Fruit fly (Drosophila melanogaster) whole organism, embryonic: ENCODE results near the gene CG17777.

ENCODE experiments used
- CG11247 ChIP-seq: fragments of 200-800 bp; sonication (Bioruptor generic); IDR thresholded peaks from 2 replicates; pipeline ENCODE4 v1.3.6; 2022; ENCODE audit warnings: missing biosample characterization, missing genetic modification characterization
- CG12219 ChIP-seq: fragments of 200-800 bp; sonication (Bioruptor generic); optimal IDR thresholded peaks from 3 replicates; lab custom pipeline; 2018; ENCODE audit warnings: missing biosample characterization, mild to moderate bottlenecking, missing genetic modification characterization
- CG12942 ChIP-seq: fragments of 200-800 bp; sonication (Bioruptor generic); optimal IDR thresholded peaks from 3 replicates; lab custom pipeline; 2016; ENCODE audit warnings: missing biosample characterization, missing genetic modification characterization
- CG13287 ChIP-seq: fragments of 200-800 bp; sonication (Bioruptor generic); IDR thresholded peaks from 2 replicates; pipeline ENCODE4 v1.3.6; 2022; ENCODE audit warnings: missing biosample characterization, missing genetic modification characterization; ENCODE audit not compliant: partially characterized antibody
- CG14710 ChIP-seq: fragments of 200-800 bp; sonication (Bioruptor generic); optimal IDR thresholded peaks from 3 replicates; lab custom pipeline; 2019; ENCODE audit warnings: missing biosample characterization, mild to moderate bottlenecking, missing genetic modification characterization, moderate library complexity
- CG15073 ChIP-seq: fragments of 200-800 bp; sonication (Bioruptor generic); optimal IDR thresholded peaks from 2 replicates; lab custom pipeline; 2016; ENCODE audit warnings: missing biosample characterization, missing genetic modification characterization
- CG1647 ChIP-seq: fragments of 200-800 bp; sonication (Bioruptor generic); optimal IDR thresholded peaks from 3 replicates; lab custom pipeline; 2016; ENCODE audit warnings: missing biosample characterization, missing genetic modification characterization
- CG17361 ChIP-seq: fragments of 200-800 bp; sonication (Bioruptor generic); IDR thresholded peaks from 3 replicates; pipeline ENCODE4 v1.3.6; 2022; ENCODE audit warnings: missing biosample characterization, missing genetic modification characterization
- CG18764 ChIP-seq: fragments of 200-800 bp; sonication (Bioruptor generic); optimal IDR thresholded peaks from 3 replicates; lab custom pipeline; 2016; ENCODE audit warnings: missing biosample characterization, missing genetic modification characterization
- CG2202 ChIP-seq: fragments of 200-800 bp; sonication (Bioruptor generic); optimal IDR thresholded peaks from 2 replicates; lab custom pipeline; 2018; ENCODE audit warnings: missing biosample characterization, mild to moderate bottlenecking, missing genetic modification characterization
- CG3163 ChIP-seq: fragments of 200-800 bp; sonication (Bioruptor generic); optimal IDR thresholded peaks from 3 replicates; lab custom pipeline; 2016; ENCODE audit warnings: missing biosample characterization, missing genetic modification characterization
- CG33557 ChIP-seq: fragments of 200-800 bp; sonication (Bioruptor generic); optimal IDR thresholded peaks from 2 replicates; lab custom pipeline; 2019; ENCODE audit warnings: missing biosample characterization, mild to moderate bottlenecking, missing genetic modification characterization, moderate library complexity
- CG34224 ChIP-seq: fragments of 200-800 bp; sonication (Bioruptor generic); IDR thresholded peaks from 3 replicates; pipeline ENCODE4 v1.3.6; 2022; ENCODE audit warnings: missing biosample characterization, missing genetic modification characterization; ENCODE audit not compliant: partially characterized antibody
- CG3995 ChIP-seq: fragments of 200-800 bp; sonication (Bioruptor generic); optimal IDR thresholded peaks from 3 replicates; lab custom pipeline; 2016; ENCODE audit warnings: missing biosample characterization, missing genetic modification characterization
- CG4404 ChIP-seq: fragments of 200-800 bp; sonication (Bioruptor generic); IDR thresholded peaks from 2 replicates; pipeline ENCODE4 v1.3.6; 2022; ENCODE audit warnings: missing biosample characterization, missing genetic modification characterization
- CG7987 ChIP-seq: fragments of 200-800 bp; sonication (Bioruptor generic); optimal IDR thresholded peaks from 2 replicates; lab custom pipeline; 2018; ENCODE audit warnings: missing biosample characterization, mild to moderate bottlenecking, missing genetic modification characterization, moderate library complexity
- CG8765 ChIP-seq: fragments of 200-800 bp; sonication (Bioruptor generic); IDR thresholded peaks from 2 replicates; pipeline ENCODE4 v1.3.6; 2022; ENCODE audit warnings: missing biosample characterization, missing genetic modification characterization
- CG8924 ChIP-seq: fragments of 200-800 bp; optimal IDR thresholded peaks from 3 replicates; lab custom pipeline; 2019; ENCODE audit warnings: missing biosample characterization, mild to moderate bottlenecking, missing genetic modification characterization, moderate library complexity
- CG8944 ChIP-seq: fragments of 200-800 bp; sonication (Bioruptor generic); optimal IDR thresholded peaks from 3 replicates; lab custom pipeline; 2016; ENCODE audit warnings: missing biosample characterization, missing genetic modification characterization
- Fer1 ChIP-seq: fragments of 200-800 bp; sonication (Bioruptor generic); optimal IDR thresholded peaks from 2 replicates; lab custom pipeline; 2017; ENCODE audit warnings: missing biosample characterization, mild to moderate bottlenecking, missing genetic modification characterization
- Hmr ChIP-seq: fragments of 200-800 bp; sonication (Bioruptor generic); optimal IDR thresholded peaks from 3 replicates; lab custom pipeline; 2017; ENCODE audit warnings: mild to moderate bottlenecking, missing biosample characterization, missing genetic modification reagents, missing genetic modification characterization
- Hr39 ChIP-seq: fragments of >200 bp; optimal IDR thresholded peaks from 2 replicates; lab custom pipeline; 2017
- Jarid2 ChIP-seq: fragments of 200-800 bp; sonication (Bioruptor generic); optimal IDR thresholded peaks from 3 replicates; lab custom pipeline; 2017; ENCODE audit warnings: mild to moderate bottlenecking, missing biosample characterization, missing genetic modification reagents, missing genetic modification characterization
- Nf-YB ChIP-seq: fragments of 200-800 bp; sonication (Bioruptor generic); optimal IDR thresholded peaks from 3 replicates; lab custom pipeline; 2019; ENCODE audit warnings: missing biosample characterization, mild to moderate bottlenecking, missing genetic modification characterization, moderate library complexity
- Poxn ChIP-seq: fragments of 200-800 bp; sonication (Bioruptor generic); IDR thresholded peaks from 2 replicates; pipeline ENCODE4 v1.3.6; 2022; ENCODE audit warnings: missing biosample characterization, missing genetic modification characterization
- Rx ChIP-seq: fragments of 200-800 bp; sonication (Bioruptor generic); IDR thresholded peaks from 2 replicates; pipeline ENCODE4 v1.3.6; 2022; ENCODE audit warnings: missing biosample characterization, missing genetic modification characterization
- Scr ChIP-seq: fragments of 200-800 bp; sonication (Bioruptor generic); IDR thresholded peaks from 2 replicates; pipeline ENCODE4 v1.3.6; 2022; ENCODE audit warnings: missing biosample characterization, missing genetic modification characterization; ENCODE audit not compliant: partially characterized antibody
- Sry-δ ChIP-seq: fragments of 200-800 bp; sonication (Bioruptor generic); optimal IDR thresholded peaks from 2 replicates; lab custom pipeline; 2016; ENCODE audit warnings: missing biosample characterization, missing genetic modification characterization
- TFAM ChIP-seq: fragments of 200-800 bp; sonication (Bioruptor generic); optimal IDR thresholded peaks from 2 replicates; lab custom pipeline; 2017; ENCODE audit warnings: missing biosample characterization, missing genetic modification characterization, inconsistent platforms
- ac ChIP-seq: fragments of 200-800 bp; sonication (Bioruptor generic); optimal IDR thresholded peaks from 3 replicates; lab custom pipeline; 2017; ENCODE audit warnings: missing biosample characterization, mild to moderate bottlenecking, missing genetic modification characterization
- bbx ChIP-seq: fragments of 200-800 bp; sonication (Bioruptor generic); IDR thresholded peaks from 2 replicates; pipeline ENCODE4 v1.3.6; 2022; ENCODE audit warnings: missing biosample characterization, missing genetic modification characterization; ENCODE audit not compliant: partially characterized antibody
- br ChIP-seq: fragments of >200 bp; optimal IDR thresholded peaks from 2 replicates; lab custom pipeline; 2017
- btn ChIP-seq: fragments of 200-800 bp; sonication (Bioruptor generic); optimal IDR thresholded peaks from 2 replicates; lab custom pipeline; 2016; ENCODE audit warnings: missing biosample characterization, missing genetic modification characterization
- danr ChIP-seq: fragments of 200-800 bp; sonication (Bioruptor generic); IDR thresholded peaks from 2 replicates; pipeline ENCODE4 v1.3.6; 2022; ENCODE audit warnings: missing biosample characterization, missing genetic modification characterization
- disco-r ChIP-seq: fragments of 200-800 bp; sonication (Bioruptor generic); optimal IDR thresholded peaks from 2 replicates; lab custom pipeline; 2016; ENCODE audit warnings: missing biosample characterization, missing genetic modification characterization
- dysf ChIP-seq: fragments of 200-800 bp; sonication (Bioruptor generic); IDR thresholded peaks from 3 replicates; pipeline ENCODE4 v1.3.6; 2022; ENCODE audit warnings: missing biosample characterization, missing genetic modification characterization
- gt ChIP-seq: fragments of 200-800 bp; sonication (Bioruptor generic); IDR thresholded peaks from 2 replicates; pipeline ENCODE4 v1.3.6; 2022; ENCODE audit warnings: missing biosample characterization, missing genetic modification characterization
- h ChIP-seq: fragments of >200 bp; optimal IDR thresholded peaks from 2 replicates; lab custom pipeline; 2017
- hbn ChIP-seq: fragments of 200-800 bp; sonication (Bioruptor generic); IDR thresholded peaks from 2 replicates; pipeline ENCODE4 v1.3.6; 2022; ENCODE audit warnings: missing biosample characterization, missing genetic modification characterization; ENCODE audit not compliant: partially characterized antibody
- hth ChIP-seq: fragments of >200 bp; optimal IDR thresholded peaks from 2 replicates; lab custom pipeline; 2017; ENCODE audit warnings: inconsistent platforms
- inv ChIP-seq: fragments of 200-800 bp; sonication (Bioruptor generic); IDR thresholded peaks from 2 replicates; pipeline ENCODE4 v1.3.6; 2022; ENCODE audit warnings: missing biosample characterization, missing genetic modification characterization; ENCODE audit not compliant: partially characterized antibody
- lab ChIP-seq: fragments of 200-800 bp; sonication (Bioruptor generic); optimal IDR thresholded peaks from 3 replicates; lab custom pipeline; 2017; ENCODE audit warnings: missing biosample characterization, missing genetic modification characterization, mild to moderate bottlenecking, moderate library complexity, missing genetic modification reagents
- lbe ChIP-seq: fragments of 200-800 bp; sonication (Bioruptor generic); optimal IDR thresholded peaks from 2 replicates; lab custom pipeline; 2016; ENCODE audit warnings: missing biosample characterization, mild to moderate bottlenecking, missing genetic modification characterization
- lov ChIP-seq, 2 experiments: fragments of 200-800 bp in 1 of 2; fragments of >200 bp in 1 of 2; sonication (Bioruptor generic) in 1 of 2; IDR thresholded peaks in 1 of 2; optimal IDR thresholded peaks in 1 of 2; 2 replicates in 1 of 2; 3 replicates in 1 of 2; pipeline versions ENCODE4 v1.3.6 to Lab custom; 2017 to 2022; ENCODE audit warnings: missing biosample characterization in 1 of 2, missing genetic modification characterization in 1 of 2
- pan ChIP-seq, 4 experiments: fragments of >200 bp in 3 of 4; fragments of 200-800 bp in 1 of 4; sonication (Bioruptor generic) in 1 of 4; optimal IDR thresholded peaks in 3 of 4; IDR thresholded peaks in 1 of 4; 2 replicates each; pipeline versions ENCODE4 v1.3.6 to Lab custom; 2017 to 2022; ENCODE audit warnings: missing biosample characterization in 2 of 4, missing genetic modification characterization in 2 of 4, mixed read lengths in 1 of 4
- phol ChIP-seq: fragments of 200-800 bp; sonication (Bioruptor generic); optimal IDR thresholded peaks from 3 replicates; lab custom pipeline; 2018; ENCODE audit warnings: missing biosample characterization, mild to moderate bottlenecking, missing genetic modification characterization, moderate library complexity
- sens-2 ChIP-seq: fragments of 200-800 bp; sonication (Bioruptor generic); IDR thresholded peaks from 2 replicates; pipeline ENCODE4 v1.3.6; 2022; ENCODE audit warnings: missing biosample characterization, missing genetic modification characterization
- sob ChIP-seq: fragments of 200-800 bp; sonication (Bioruptor generic); IDR thresholded peaks from 2 replicates; pipeline ENCODE4 v1.3.6; 2022; ENCODE audit warnings: missing biosample characterization, missing genetic modification characterization
- sqz ChIP-seq: fragments of 200-800 bp; sonication (Bioruptor generic); optimal IDR thresholded peaks from 3 replicates; lab custom pipeline; 2018; ENCODE audit warnings: missing biosample characterization, mild to moderate bottlenecking, missing genetic modification characterization
- sr ChIP-seq: fragments of 200-800 bp; sonication (Bioruptor generic); IDR thresholded peaks from 3 replicates; pipeline ENCODE4 v1.3.6; 2022; ENCODE audit warnings: missing biosample characterization, missing genetic modification characterization
- sug ChIP-seq: fragments of 200-800 bp; optimal IDR thresholded peaks from 2 replicates; lab custom pipeline; 2019; ENCODE audit warnings: missing biosample characterization, mild to moderate bottlenecking, missing genetic modification characterization, moderate library complexity
- zf30C ChIP-seq: fragments of 200-800 bp; sonication (Bioruptor generic); optimal IDR thresholded peaks from 3 replicates; lab custom pipeline; 2018; ENCODE audit warnings: missing biosample characterization, mild to moderate bottlenecking, missing genetic modification characterization

The CG17777 gene

dm6 chrX:2145114-2145513 lies 41.5 kb upstream of the CG17777 start, which contains the start of gene Pgd (continued):
- no peak for TF ChIP-seq Nf-YB (GFP tag; lab: Kevin White, UChicago)
- no peak for TF ChIP-seq lab (GFP tag; lab: Kevin White, UChicago)
- no peak for TF ChIP-seq sens-2 (GFP tag; lab: Robert Waterston, UW)
- no peak for TF ChIP-seq CG1647
- TF ChIP-seq bbx (GFP tag; lab: Robert Waterston, UW) = peak; percentile 73
- TF ChIP-seq btn = no peak
- no peak for TF ChIP-seq h (lab: Kevin White, UChicago)
- TF ChIP-seq CG34224 (GFP tag; lab: Robert Waterston, UW) = peak; percentile 50; the same call in 2 of the 3 replicates
- no peak for TF ChIP-seq Poxn (GFP tag; lab: Robert Waterston, UW)
- TF ChIP-seq CG8944 (GFP tag; lab: Kevin White, UChicago) = no peak
- TF ChIP-seq Hr39 (lab: Kevin White, UChicago) = no peak
- peak; percentile 64 for TF ChIP-seq hbn (GFP tag; lab: Robert Waterston, UW)
- TF ChIP-seq CG18764 (GFP tag; lab: Kevin White, UChicago) = no peak
- TF ChIP-seq sr (GFP tag; lab: Robert Waterston, UW) = no peak
- peak; percentile 59 for TF ChIP-seq Sry-δ (GFP tag; lab: Kevin White, UChicago)
- no peak for TF ChIP-seq CG8924 (tag; lab: Kevin White, UChicago)
- TF ChIP-seq CG15073 (GFP tag; lab: Kevin White, UChicago) = no peak
- TF ChIP-seq Rx = no peak
- TF ChIP-seq CG11247 (GFP tag; lab: Robert Waterston, UW) = no peak
- TF ChIP-seq hth (lab: Kevin White, UChicago) = no peak
- no peak for TF ChIP-seq sob (GFP tag; lab: Robert Waterston, UW)
- TF ChIP-seq Scr = peak; percentile 44
- TF ChIP-seq CG14710 (tag; lab: Kevin White, UChicago) = no peak
- TF ChIP-seq danr (GFP tag; lab: Robert Waterston, UW) = no peak
- no peak for TF ChIP-seq CG12942
- no peak for TF ChIP-seq TFAM (GFP tag; lab: Kevin White, UChicago)
- TF ChIP-seq CG3995 (GFP tag; lab: Kevin White, UChicago) = no peak
- TF ChIP-seq CG17361 (GFP tag; lab: Robert Waterston, UW) = no peak
- TF ChIP-seq sug (tag; lab: Kevin White, UChicago) = no peak
- peak; percentile 23 for TF ChIP-seq Hmr (GFP tag; lab: Kevin White, UChicago)
- TF ChIP-seq disco-r (GFP tag; lab: Kevin White, UChicago) = no peak
- TF ChIP-seq lbe (GFP tag; lab: Kevin White, UChicago) = no peak
- TF ChIP-seq gt (GFP tag; lab: Robert Waterston, UW) = no peak
- TF ChIP-seq inv (GFP tag; lab: Robert Waterston, UW) = peak; percentile 34; the same call in 1 of the 2 replicates
- no peak for TF ChIP-seq sqz (GFP tag; lab: Kevin White, UChicago)
- TF ChIP-seq zf30C (GFP tag; lab: Kevin White, UChicago) = no peak
- TF ChIP-seq CG7987 (GFP tag; lab: Kevin White, UChicago) = no peak
- no peak for TF ChIP-seq CG3163 (GFP tag; lab: Kevin White, UChicago)
- TF ChIP-seq CG12219 (GFP tag; lab: Kevin White, UChicago) = no peak
- TF ChIP-seq lov (optimal IDR thresholded peaks at IDR 0.05; lab: Kevin White, UChicago) = no peak
- no peak for TF ChIP-seq lov (GFP tag; IDR thresholded peaks at IDR 0.05; lab: Robert Waterston, UW)
- no peak for TF ChIP-seq dysf (GFP tag; lab: Robert Waterston, UW)
- no peak for TF ChIP-seq phol (tag; lab: Kevin White, UChicago)
- TF ChIP-seq Fer1 (GFP tag; lab: Kevin White, UChicago) = peak; percentile 37
- TF ChIP-seq Jarid2 (GFP tag; lab: Kevin White, UChicago) = peak; percentile 15
- TF ChIP-seq br (lab: Kevin White, UChicago) = no peak
- no peak for TF ChIP-seq CG2202
- TF ChIP-seq ac (GFP tag; lab: Kevin White, UChicago) = no peak
- TF ChIP-seq CG8765 = no peak
- no peak for TF ChIP-seq CG33557 (GFP tag; lab: Kevin White, UChicago)
- no peak for TF ChIP-seq pan (optimal IDR thresholded peaks at IDR 0.05; lab: Kevin White, UChicago)
- TF ChIP-seq pan (GFP tag; optimal IDR thresholded peaks at IDR 0.05 in 1 of 2, IDR thresholded peaks at IDR 0.05 in 1 of 2) = peak in 1 of 2 experiments; percentile 29
- no peak for TF ChIP-seq CG4404 (GFP tag; lab: Robert Waterston, UW)
- peak; percentile 79 for TF ChIP-seq CG13287 (GFP tag; lab: Robert Waterston, UW)
